Fruit fly (Drosophila melanogaster): Measurements from ENCODE around the gene Ir67c.

DNA sequence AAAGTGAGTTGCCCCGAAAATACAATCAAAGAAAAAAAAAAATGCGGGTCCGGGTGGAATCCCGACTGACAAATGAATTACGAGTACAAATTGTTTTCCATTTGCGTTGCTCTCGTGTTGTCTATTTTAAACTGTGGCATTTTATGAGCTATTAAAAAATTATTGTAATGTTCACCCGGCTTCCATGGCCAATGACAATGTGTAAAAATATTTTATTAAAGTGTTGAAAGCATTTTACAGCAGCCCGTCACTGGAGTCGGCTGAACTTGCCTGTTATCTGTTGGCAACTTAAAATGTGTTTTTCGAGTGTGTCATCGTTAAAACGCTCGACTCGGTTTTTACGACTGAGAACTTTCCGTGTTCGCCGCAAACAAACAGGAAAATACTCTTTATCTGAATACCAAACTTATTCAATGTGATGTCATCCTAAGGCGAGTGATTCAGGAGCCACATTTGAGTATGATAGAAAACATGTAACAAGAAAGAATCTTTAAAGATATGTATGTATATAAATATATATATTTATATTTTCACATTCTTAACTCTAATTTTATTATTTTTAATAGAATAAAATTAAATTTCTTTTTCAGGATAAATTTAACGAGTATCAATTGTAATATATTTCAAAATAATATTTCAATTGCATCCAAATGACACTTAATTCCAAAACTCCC is 41.2 kb downstream of the Ir67c start:
- no peak for TF ChIP-seq CG11617 (GFP tag; optimal IDR thresholded peaks at IDR 0.05)
- no peak for TF ChIP-seq CG5204 (GFP tag; optimal IDR thresholded peaks at IDR 0.05)
- TF ChIP-seq kay (GFP tag; ENCODE audit: borderline replicate concordance), result no peak
- no peak for TF ChIP-seq cnc (optimal IDR thresholded peaks at IDR 0.05)
- TF ChIP-seq Hr96 (GFP tag; optimal IDR thresholded peaks at IDR 0.05), result no peak
- no peak for TF ChIP-seq Crg-1 (GFP tag; optimal IDR thresholded peaks at IDR 0.05)
- TF ChIP-seq CG7101 (tag; optimal IDR thresholded peaks at IDR 0.05), result no peak
- TF ChIP-seq pad (GFP tag; optimal IDR thresholded peaks at IDR 0.05), result no peak
- no peak for TF ChIP-seq tj (GFP tag; optimal IDR thresholded peaks at IDR 0.05)
- TF ChIP-seq Mnt (GFP tag; optimal IDR thresholded peaks at IDR 0.05), result no peak
- TF ChIP-seq bab1 (GFP tag; optimal IDR thresholded peaks at IDR 0.05), result no peak
- no peak for TF ChIP-seq CG14711 (tag; optimal IDR thresholded peaks at IDR 0.05)
- no peak for TF ChIP-seq cic (GFP tag; optimal IDR thresholded peaks at IDR 0.05)
- TF ChIP-seq Clk (GFP tag; optimal IDR thresholded peaks at IDR 0.05), result no peak

Data from whole organism, adult.